Worm (Caenorhabditis elegans) whole organism, young adult: ENCODE measurements around the gene epic-2.

Experiments
- F10E7.11 ChIP-seq: sonication (generic microtip); optimal IDR thresholded peaks from 2 replicates; lab custom pipeline; 2017; ENCODE audit warnings: mild to moderate bottlenecking, missing genetic modification characterization, moderate library complexity, missing compliant biosample characterization
- F37B4.10 ChIP-seq: fragments of 200-800 bp; sonication (Bioruptor generic); IDR thresholded peaks from 2 replicates; pipeline ENCODE4 v1.3.6; 2022; ENCODE audit warnings: missing genetic modification characterization, missing compliant biosample characterization
- F49E8.2 ChIP-seq: sonication (generic microtip); optimal IDR thresholded peaks from 3 replicates; lab custom pipeline; 2017; ENCODE audit warnings: missing genetic modification characterization, mild to moderate bottlenecking, missing compliant biosample characterization, antibody characterized with exemption, moderate library complexity; ENCODE audit not compliant: insufficient read depth
- F52B5.7 ChIP-seq: sonication (generic microtip); optimal IDR thresholded peaks from 2 replicates; lab custom pipeline; 2016; ENCODE audit warnings: mild to moderate bottlenecking, missing genetic modification characterization, missing compliant biosample characterization
- T26A5.8 ChIP-seq: sonication (generic microtip); optimal IDR thresholded peaks from 2 replicates; lab custom pipeline; 2016; ENCODE audit warnings: missing genetic modification characterization, missing compliant biosample characterization
- Y53G8AR.9 ChIP-seq: fragments of 200-800 bp; sonication (Bioruptor generic); conservative IDR thresholded peaks from 2 replicates; pipeline ENCODE4 v1.3.6; 2022; ENCODE audit warnings: missing genetic modification reagents, missing genetic modification characterization, missing compliant biosample characterization
- Y79H2A.3 ChIP-seq: fragments of 200-800 bp; sonication (Bioruptor generic); conservative IDR thresholded peaks from 2 replicates; pipeline ENCODE4 v1.3.6; 2022; ENCODE audit warnings: missing genetic modification reagents, missing genetic modification characterization, missing compliant biosample characterization
- ZK185.1 ChIP-seq: sonication (generic microtip); optimal IDR thresholded peaks from 2 replicates; lab custom pipeline; 2016; ENCODE audit warnings: mild to moderate bottlenecking, missing genetic modification characterization, missing compliant biosample characterization; ENCODE audit not compliant: poor library complexity, severe bottlenecking
- ama-1 ChIP-seq, 3 experiments: fragments of 150-350 bp in 1 of 3; sonication (generic microtip) in 2 of 3; optimal IDR thresholded peaks; 2 replicates each; lab custom pipeline; 2014 to 2018; ENCODE audit warnings: missing biosample characterization in 2 of 3, missing genetic modification characterization in 2 of 3, missing genetic modification reagents in 2 of 3
- aptf-3 ChIP-seq: fragments of 200-800 bp; sonication (Bioruptor generic); IDR thresholded peaks from 2 replicates; pipeline ENCODE4 v1.3.6; 2022; ENCODE audit warnings: missing genetic modification characterization, missing compliant biosample characterization
- cebp-1 ChIP-seq, 2 experiments: fragments of 200-800 bp in 1 of 2; sonication (Bioruptor generic) in 1 of 2; sonication (generic microtip) in 1 of 2; IDR thresholded peaks in 1 of 2; optimal IDR thresholded peaks in 1 of 2; 2 replicates each; pipeline versions ENCODE4 v1.3.6 to Lab custom; 2017 to 2022; ENCODE audit warnings: missing compliant biosample characterization in 2 of 2, missing genetic modification characterization in 2 of 2, mild to moderate bottlenecking in 1 of 2, missing genetic modification reagents in 1 of 2, moderate library complexity in 1 of 2
- ceh-27 ChIP-seq: fragments of 200-800 bp; sonication (Bioruptor generic); optimal IDR thresholded peaks from 2 replicates; lab custom pipeline; 2018; ENCODE audit warnings: mild to moderate bottlenecking, missing genetic modification characterization, moderate library complexity, missing compliant biosample characterization
- egl-18 ChIP-seq: fragments of 200-800 bp; sonication (Bioruptor generic); IDR thresholded peaks from 2 replicates; pipeline ENCODE4 v1.3.6; 2022; ENCODE audit warnings: missing genetic modification reagents, missing genetic modification characterization, missing compliant biosample characterization
- ets-4 ChIP-seq: fragments of 200-800 bp; sonication (Bioruptor generic); optimal IDR thresholded peaks from 2 replicates; lab custom pipeline; 2018; ENCODE audit warnings: mild to moderate bottlenecking, missing genetic modification characterization, missing compliant biosample characterization
- him-1 ChIP-seq: sonication (generic microtip); optimal IDR thresholded peaks from 2 replicates; lab custom pipeline; 2016; ENCODE audit warnings: missing genotype, missing genetic modification reagents, missing genetic modification characterization, missing compliant biosample characterization
- hmg-20 ChIP-seq: fragments of 200-800 bp; sonication (Bioruptor generic); IDR thresholded peaks from 2 replicates; pipeline ENCODE4 v1.3.6; 2022; ENCODE audit warnings: missing genetic modification reagents, missing genetic modification characterization, missing compliant biosample characterization
- hrde-1 ChIP-seq: sonication (generic microtip); optimal IDR thresholded peaks from 2 replicates; lab custom pipeline; 2016; ENCODE audit warnings: missing genetic modification characterization, mild to moderate bottlenecking, missing compliant biosample characterization, moderate library complexity, missing genotype, missing genetic modification reagents, borderline replicate concordance
- let-607 ChIP-seq, 2 experiments: fragments of 200-800 bp in 1 of 2; sonication (Bioruptor generic) in 1 of 2; sonication (generic microtip) in 1 of 2; optimal IDR thresholded peaks; 2 replicates each; lab custom pipeline; 2016 to 2018; ENCODE audit warnings: mild to moderate bottlenecking in 2 of 2, missing compliant biosample characterization in 2 of 2, missing genetic modification characterization in 2 of 2, moderate library complexity in 2 of 2, missing genotype in 1 of 2
- lin-40 ChIP-seq: sonication (generic microtip); optimal IDR thresholded peaks from 2 replicates; lab custom pipeline; 2016; ENCODE audit warnings: missing genetic modification characterization, mild to moderate bottlenecking, missing compliant biosample characterization, missing genotype, missing genetic modification reagents
- lsy-27 ChIP-seq: sonication (generic microtip); optimal IDR thresholded peaks from 2 replicates; lab custom pipeline; 2017; ENCODE audit warnings: missing genetic modification characterization, mild to moderate bottlenecking, missing compliant biosample characterization, antibody characterized with exemption, missing genotype, borderline replicate concordance; ENCODE audit not compliant: insufficient read depth
- madf-10 ChIP-seq: sonication (generic microtip); optimal IDR thresholded peaks from 2 replicates; lab custom pipeline; 2016; ENCODE audit warnings: mild to moderate bottlenecking, missing genetic modification characterization, missing compliant biosample characterization
- madf-8 ChIP-seq: fragments of 200-800 bp; sonication (Bioruptor generic); conservative IDR thresholded peaks from 2 replicates; pipeline ENCODE4 v1.3.6; 2022; ENCODE audit warnings: missing genetic modification reagents, missing genetic modification characterization, missing compliant biosample characterization
- mcd-1 ChIP-seq: fragments of 200-800 bp; sonication (Bioruptor generic); IDR thresholded peaks from 2 replicates; pipeline ENCODE4 v1.3.6; 2022; ENCODE audit warnings: missing genetic modification reagents, missing genetic modification characterization, missing compliant biosample characterization
- nfya-1 ChIP-seq: sonication (generic microtip); optimal IDR thresholded peaks from 2 replicates; lab custom pipeline; 2017; ENCODE audit warnings: antibody characterized with exemption, missing compliant biosample characterization, missing genetic modification characterization, borderline replicate concordance; ENCODE audit not compliant: insufficient read depth
- nhr-120 ChIP-seq: fragments of 200-800 bp; sonication (Bioruptor generic); IDR thresholded peaks from 2 replicates; pipeline ENCODE4 v1.3.6; 2022; ENCODE audit warnings: missing genetic modification characterization, missing compliant biosample characterization
- nhr-90 ChIP-seq: sonication (generic microtip); optimal IDR thresholded peaks from 2 replicates; lab custom pipeline; 2016; ENCODE audit warnings: missing genotype, mild to moderate bottlenecking, missing genetic modification characterization, missing compliant biosample characterization
- pbrm-1 ChIP-seq: fragments of 200-800 bp; sonication (Bioruptor generic); IDR thresholded peaks from 2 replicates; pipeline ENCODE4 v1.3.6; 2022; ENCODE audit warnings: missing genetic modification reagents, missing genetic modification characterization, missing compliant biosample characterization
- pha-4 ChIP-seq: fragments of 150-350 bp; sonication (generic microtip); optimal IDR thresholded peaks from 2 replicates; lab custom pipeline; 2014; ENCODE audit warnings: missing biosample characterization, missing genetic modification reagents, missing genetic modification characterization
- repo-1 ChIP-seq: sonication (generic microtip); optimal IDR thresholded peaks from 2 replicates; lab custom pipeline; 2017; ENCODE audit warnings: mild to moderate bottlenecking, missing genetic modification characterization, missing compliant biosample characterization
- sptf-2 ChIP-seq: fragments of 200-800 bp; sonication (Bioruptor generic); optimal IDR thresholded peaks from 2 replicates; lab custom pipeline; 2018; ENCODE audit warnings: mild to moderate bottlenecking, missing genetic modification characterization, missing compliant biosample characterization
- tbx-9 ChIP-seq: sonication (generic microtip); optimal IDR thresholded peaks from 2 replicates; lab custom pipeline; 2016; ENCODE audit warnings: borderline replicate concordance, missing genetic modification characterization, inconsistent platforms, missing compliant biosample characterization
- zfh-2 ChIP-seq: fragments of 200-800 bp; sonication (Bioruptor generic); conservative IDR thresholded peaks from 2 replicates; pipeline ENCODE4 v1.3.6; 2022; ENCODE audit warnings: missing genetic modification reagents, missing genetic modification characterization, missing compliant biosample characterization
- zim-3 ChIP-seq: sonication (generic microtip); optimal IDR thresholded peaks from 2 replicates; lab custom pipeline; 2017; ENCODE audit warnings: mild to moderate bottlenecking, missing genetic modification characterization, moderate library complexity, missing compliant biosample characterization
- ztf-18 ChIP-seq: sonication (generic microtip); optimal IDR thresholded peaks from 2 replicates; lab custom pipeline; 2016; ENCODE audit warnings: missing genotype, mild to moderate bottlenecking, missing genetic modification characterization, missing compliant biosample characterization
- ztf-22 ChIP-seq: fragments of 200-800 bp; sonication (Bioruptor generic); optimal IDR thresholded peaks from 2 replicates; lab custom pipeline; 2018; ENCODE audit warnings: mild to moderate bottlenecking, missing genetic modification characterization, moderate library complexity, missing compliant biosample characterization
- ztf-26 ChIP-seq: sonication (generic microtip); optimal IDR thresholded peaks from 2 replicates; lab custom pipeline; 2017; ENCODE audit warnings: missing genetic modification characterization, missing compliant biosample characterization
- ztf-3 ChIP-seq: fragments of 200-800 bp; sonication (Bioruptor generic); optimal IDR thresholded peaks from 2 replicates; lab custom pipeline; 2018; ENCODE audit warnings: mild to moderate bottlenecking, missing genetic modification characterization, missing compliant biosample characterization

The epic-2 gene

ce11 chrIV:1745453-1746051, 25.0 kb downstream of the epic-2 start, which contains the start of the genes Y41D4A.6 and Y41D4A.4 (continued):
- TF ChIP-seq let-607 (tag; optimal IDR thresholded peaks at IDR 0.05; lab: Kevin White, UChicago) (peak; percentile 39 to 83), Y79H2A.3 (GFP tag; lab: Robert Waterston, UW) (0 out of 2 replicates have a peak, but pooled peaks have one; percentile 41), lsy-27 (no peak), ztf-3 (GFP tag; lab: Kevin White, UChicago) (no peak), ztf-22 (GFP tag; lab: Kevin White, UChicago) (no peak), aptf-3 (GFP tag; lab: Robert Waterston, UW) (no peak), ama-1 (optimal IDR thresholded peaks at IDR 0.05; lab: Kevin White, UChicago) (no peak), ama-1 (GFP tag; optimal IDR thresholded peaks at IDR 0.05; lab: Kevin White, UChicago) (no peak), F52B5.7 (tag; lab: Kevin White, UChicago) (no peak), nhr-90 (tag; lab: Kevin White, UChicago) (peak; percentile 3), pbrm-1 (peak; percentile 77), repo-1 (tag; lab: Kevin White, UChicago) (no peak), ets-4 (GFP tag; lab: Kevin White, UChicago) (no peak), lin-40 (peak; percentile 61), tbx-9 (tag; lab: Kevin White, UChicago) (no peak), madf-10 (peak; percentile 87), F37B4.10 (GFP tag; lab: Robert Waterston, UW) (no peak), ztf-26 (tag; lab: Kevin White, UChicago) (no peak), hrde-1 (no peak), egl-18 (GFP tag; lab: Robert Waterston, UW) (no peak), hmg-20 (GFP tag; lab: Robert Waterston, UW) (no peak), ceh-27 (GFP tag; lab: Kevin White, UChicago) (peak; percentile 81), F10E7.11 (tag; lab: Kevin White, UChicago) (no peak), sptf-2 (GFP tag; lab: Kevin White, UChicago) (no peak), F49E8.2 (tag; lab: Kevin White, UChicago) (peak; percentile 87), cebp-1 (GFP tag; IDR thresholded peaks at IDR 0.05; lab: Robert Waterston, UW) (peak; percentile 33; the same call in 1 of the 2 replicates), cebp-1 (tag; optimal IDR thresholded peaks at IDR 0.05; lab: Kevin White, UChicago) (peak; percentile 63), nfya-1 (tag; lab: Kevin White, UChicago) (no peak), Y53G8AR.9 (GFP tag; lab: Robert Waterston, UW) (0 out of 2 replicates have a peak, but pooled peaks have one; percentile 17), mcd-1 (GFP tag; lab: Robert Waterston, UW) (peak; percentile 96), T26A5.8 (tag; lab: Kevin White, UChicago) (no peak), nhr-120 (GFP tag; lab: Robert Waterston, UW) (no peak), him-1 (no peak), madf-8 (GFP tag; lab: Robert Waterston, UW) (no peak), zim-3 (tag; lab: Kevin White, UChicago) (peak; percentile 32), ztf-18 (peak; percentile 66), ZK185.1 (tag; lab: Kevin White, UChicago) (peak; percentile 56), zfh-2 (GFP tag; lab: Robert Waterston, UW) (no peak; the same call in 1 of the 2 replicates), pha-4 (tag; lab: Kevin White, UChicago) (no peak)
